Fruit fly (Drosophila melanogaster) whole organism, embryonic: ENCODE data around the gene Mdh2.

Source experiments
- Atf-2 ChIP-seq: fragments of 200-800 bp; sonication (Bioruptor generic); optimal IDR thresholded peaks from 2 replicates; lab custom pipeline; 2016; ENCODE audit warnings: missing biosample characterization, missing genetic modification characterization
- B-H2 ChIP-seq: fragments of 200-800 bp; sonication (Bioruptor generic); optimal IDR thresholded peaks from 2 replicates; lab custom pipeline; 2018; ENCODE audit warnings: missing biosample characterization, mild to moderate bottlenecking, missing genetic modification characterization
- CG10267 ChIP-seq: fragments of 200-800 bp; sonication (Bioruptor generic); optimal IDR thresholded peaks from 2 replicates; lab custom pipeline; 2018; ENCODE audit warnings: missing biosample characterization, mild to moderate bottlenecking, missing genetic modification characterization, moderate library complexity
- CG11398 ChIP-seq: fragments of 200-800 bp; sonication (Bioruptor generic); optimal IDR thresholded peaks from 2 replicates; lab custom pipeline; 2016; ENCODE audit warnings: missing biosample characterization, missing genetic modification characterization
- CG13424 ChIP-seq: fragments of 200-800 bp; sonication (Bioruptor generic); optimal IDR thresholded peaks from 2 replicates; lab custom pipeline; 2019; ENCODE audit warnings: missing biosample characterization, mild to moderate bottlenecking, missing genetic modification characterization, moderate library complexity
- CG13775 ChIP-seq: fragments of 200-800 bp; sonication (Bioruptor generic); optimal IDR thresholded peaks from 3 replicates; lab custom pipeline; 2017; ENCODE audit warnings: missing biosample characterization, mild to moderate bottlenecking, missing genetic modification characterization
- CG14965 ChIP-seq: fragments of 200-800 bp; sonication (Bioruptor generic); optimal IDR thresholded peaks from 2 replicates; lab custom pipeline; 2016; ENCODE audit warnings: missing biosample characterization, missing genetic modification characterization, borderline replicate concordance
- CG15696 ChIP-seq: fragments of 200-800 bp; sonication (Bioruptor generic); optimal IDR thresholded peaks from 2 replicates; lab custom pipeline; 2019; ENCODE audit warnings: missing biosample characterization, mild to moderate bottlenecking, missing genetic modification characterization, moderate library complexity
- CG16815 ChIP-seq: fragments of 200-800 bp; sonication (Bioruptor generic); optimal IDR thresholded peaks from 3 replicates; lab custom pipeline; 2017; ENCODE audit warnings: missing biosample characterization, mild to moderate bottlenecking, missing genetic modification characterization
- CG17186 ChIP-seq: fragments of 200-800 bp; sonication (Bioruptor generic); optimal IDR thresholded peaks from 3 replicates; lab custom pipeline; 2017; ENCODE audit warnings: missing biosample characterization, missing genetic modification reagents, missing genetic modification characterization
- CG17359 ChIP-seq: fragments of 200-800 bp; sonication (Bioruptor generic); optimal IDR thresholded peaks from 3 replicates; lab custom pipeline; 2018; ENCODE audit warnings: missing biosample characterization, mild to moderate bottlenecking, missing genetic modification characterization, moderate library complexity
- CG17568 ChIP-seq: fragments of 200-800 bp; sonication (Bioruptor generic); optimal IDR thresholded peaks from 2 replicates; lab custom pipeline; 2018; ENCODE audit warnings: missing biosample characterization, mild to moderate bottlenecking, missing genetic modification characterization, moderate library complexity
- CG17802 ChIP-seq: fragments of 200-800 bp; sonication (Bioruptor generic); optimal IDR thresholded peaks from 2 replicates; lab custom pipeline; 2018; ENCODE audit warnings: missing biosample characterization, mild to moderate bottlenecking, missing genetic modification characterization, moderate library complexity
- CG2129 ChIP-seq: fragments of 200-800 bp; sonication (Bioruptor generic); IDR thresholded peaks from 2 replicates; pipeline ENCODE4 v1.3.6; 2022; ENCODE audit warnings: missing biosample characterization, missing genetic modification characterization; ENCODE audit not compliant: partially characterized antibody
- CG2889 ChIP-seq: fragments of 200-800 bp; sonication (Bioruptor generic); IDR thresholded peaks from 3 replicates; pipeline ENCODE4 v1.3.6; 2022; ENCODE audit warnings: missing biosample characterization, missing genetic modification characterization
- CG33213 ChIP-seq: fragments of 200-800 bp; sonication (Bioruptor generic); optimal IDR thresholded peaks from 3 replicates; lab custom pipeline; 2016; ENCODE audit warnings: missing biosample characterization, missing genetic modification characterization
- CG4404 ChIP-seq: fragments of 200-800 bp; sonication (Bioruptor generic); IDR thresholded peaks from 2 replicates; pipeline ENCODE4 v1.3.6; 2022; ENCODE audit warnings: missing biosample characterization, missing genetic modification characterization
- CG8924 ChIP-seq: fragments of 200-800 bp; optimal IDR thresholded peaks from 3 replicates; lab custom pipeline; 2019; ENCODE audit warnings: missing biosample characterization, mild to moderate bottlenecking, missing genetic modification characterization, moderate library complexity
- CG9609 ChIP-seq: fragments of 200-800 bp; sonication (Bioruptor generic); optimal IDR thresholded peaks from 3 replicates; lab custom pipeline; 2016; ENCODE audit warnings: missing biosample characterization, missing genetic modification characterization
- CG9817 ChIP-seq: fragments of 200-800 bp; sonication (Bioruptor generic); optimal IDR thresholded peaks from 2 replicates; lab custom pipeline; 2018; ENCODE audit warnings: missing biosample characterization, mild to moderate bottlenecking, missing genetic modification characterization, moderate library complexity
- Dll ChIP-seq: fragments of 200-800 bp; sonication (Bioruptor generic); IDR thresholded peaks from 4 replicates; pipeline ENCODE4 v1.3.6; 2022; ENCODE audit warnings: missing biosample characterization, missing genetic modification characterization; ENCODE audit not compliant: partially characterized antibody
- Drgx ChIP-seq: fragments of 200-800 bp; sonication (Bioruptor generic); IDR thresholded peaks from 2 replicates; pipeline ENCODE4 v1.3.6; 2022; ENCODE audit warnings: missing biosample characterization, missing genetic modification characterization
- Ets97D ChIP-seq: fragments of 200-800 bp; sonication (Bioruptor generic); optimal IDR thresholded peaks from 3 replicates; lab custom pipeline; 2016; ENCODE audit warnings: missing biosample characterization, missing genetic modification characterization
- H15 ChIP-seq: fragments of 200-800 bp; sonication (Bioruptor generic); IDR thresholded peaks from 3 replicates; pipeline ENCODE4 v1.3.6; 2022; ENCODE audit warnings: missing biosample characterization, missing genetic modification characterization
- H2.0 ChIP-seq: fragments of 200-800 bp; sonication (Bioruptor generic); IDR thresholded peaks from 2 replicates; pipeline ENCODE4 v1.3.6; 2022; ENCODE audit warnings: missing biosample characterization, missing genetic modification characterization
- Hmx ChIP-seq: fragments of 200-800 bp; sonication (Bioruptor generic); optimal IDR thresholded peaks from 2 replicates; lab custom pipeline; 2016; ENCODE audit warnings: missing biosample characterization, missing genetic modification characterization
- Myb ChIP-seq: fragments of 200-800 bp; sonication (Bioruptor generic); optimal IDR thresholded peaks from 2 replicates; lab custom pipeline; 2016; ENCODE audit warnings: missing biosample characterization, missing genetic modification characterization
- Oaz ChIP-seq: fragments of 200-800 bp; sonication (Bioruptor generic); IDR thresholded peaks from 2 replicates; pipeline ENCODE4 v1.3.6; 2022; ENCODE audit warnings: missing biosample characterization, missing genetic modification characterization
- Stat92E ChIP-seq, 3 experiments: fragments of >200 bp in 2 of 3; fragments of 200-800 bp in 1 of 3; sonication (Bioruptor generic) in 1 of 3; optimal IDR thresholded peaks; 2 replicates each; lab custom pipeline; 2017 to 2019; ENCODE audit warnings: missing biosample characterization in 3 of 3, missing genetic modification characterization in 3 of 3, mild to moderate bottlenecking in 1 of 3, moderate library complexity in 1 of 3
- TFAM ChIP-seq: fragments of 200-800 bp; sonication (Bioruptor generic); optimal IDR thresholded peaks from 2 replicates; lab custom pipeline; 2017; ENCODE audit warnings: missing biosample characterization, missing genetic modification characterization, inconsistent platforms
- Xrp1 ChIP-seq: fragments of 200-800 bp; sonication (Bioruptor generic); IDR thresholded peaks from 2 replicates; pipeline ENCODE4 v1.3.6; 2022; ENCODE audit warnings: missing biosample characterization, missing genetic modification characterization
- br ChIP-seq: fragments of >200 bp; optimal IDR thresholded peaks from 2 replicates; lab custom pipeline; 2017
- bsh ChIP-seq, 2 experiments: fragments of 200-800 bp; sonication (Bioruptor generic); optimal IDR thresholded peaks; 2 replicates each; lab custom pipeline; 2017 to 2018; ENCODE audit warnings: mild to moderate bottlenecking in 2 of 2, missing biosample characterization in 2 of 2, missing genetic modification characterization in 2 of 2, moderate library complexity in 1 of 2
- crol ChIP-seq: fragments of 200-800 bp; sonication (Bioruptor generic); IDR thresholded peaks from 2 replicates; pipeline ENCODE4 v1.3.6; 2022; ENCODE audit warnings: missing biosample characterization, missing genetic modification characterization
- dpn ChIP-seq, 2 experiments: fragments of 200-800 bp; sonication (Bioruptor generic); optimal IDR thresholded peaks; 3 replicates each; lab custom pipeline; 2016; ENCODE audit warnings: missing biosample characterization in 2 of 2, missing genetic modification characterization in 2 of 2
- fd102C ChIP-seq: fragments of 200-800 bp; sonication (Bioruptor generic); optimal IDR thresholded peaks from 2 replicates; lab custom pipeline; 2018; ENCODE audit warnings: missing biosample characterization, mild to moderate bottlenecking, missing genetic modification characterization, moderate library complexity
- fd96Cb ChIP-seq: fragments of 200-800 bp; sonication (Bioruptor generic); optimal IDR thresholded peaks from 2 replicates; lab custom pipeline; 2018; ENCODE audit warnings: missing biosample characterization, mild to moderate bottlenecking, missing genetic modification characterization, moderate library complexity
- gem ChIP-seq: fragments of 200-800 bp; sonication (Bioruptor generic); optimal IDR thresholded peaks from 2 replicates; lab custom pipeline; 2019; ENCODE audit warnings: missing biosample characterization, mild to moderate bottlenecking, missing genetic modification characterization, moderate library complexity
- grn ChIP-seq: fragments of 200-800 bp; sonication (Bioruptor generic); optimal IDR thresholded peaks from 3 replicates; lab custom pipeline; 2017; ENCODE audit warnings: missing biosample characterization, missing genetic modification characterization
- gsb-n ChIP-seq: fragments of 200-800 bp; sonication (Bioruptor generic); optimal IDR thresholded peaks from 3 replicates; lab custom pipeline; 2018; ENCODE audit warnings: missing biosample characterization, mild to moderate bottlenecking, missing genetic modification characterization
- hkb ChIP-seq, 2 experiments: fragments of 200-800 bp in 1 of 2; fragments of >200 bp in 1 of 2; sonication (Bioruptor generic) in 1 of 2; IDR thresholded peaks in 1 of 2; optimal IDR thresholded peaks in 1 of 2; 2 replicates each; pipeline versions ENCODE4 v1.3.6 to Lab custom; 2017 to 2022; ENCODE audit warnings: missing biosample characterization in 1 of 2, missing genetic modification characterization in 1 of 2
- knrl ChIP-seq: fragments of 200-800 bp; sonication (Bioruptor generic); IDR thresholded peaks from 3 replicates; pipeline ENCODE4 v1.3.6; 2022; ENCODE audit warnings: missing biosample characterization, missing genetic modification characterization; ENCODE audit not compliant: partially characterized antibody
- lbe ChIP-seq: fragments of 200-800 bp; sonication (Bioruptor generic); optimal IDR thresholded peaks from 2 replicates; lab custom pipeline; 2016; ENCODE audit warnings: missing biosample characterization, mild to moderate bottlenecking, missing genetic modification characterization
- lmd ChIP-seq: fragments of 200-800 bp; sonication (Bioruptor generic); IDR thresholded peaks from 2 replicates; pipeline ENCODE4 v1.3.6; 2022; ENCODE audit warnings: missing biosample characterization, missing genetic modification characterization
- nerfin-2 ChIP-seq: fragments of 200-800 bp; sonication (Bioruptor generic); IDR thresholded peaks from 2 replicates; pipeline ENCODE4 v1.3.6; 2022; ENCODE audit warnings: missing biosample characterization, missing genetic modification characterization; ENCODE audit not compliant: partially characterized antibody
- onecut ChIP-seq: fragments of 200-800 bp; sonication (Bioruptor generic); IDR thresholded peaks from 2 replicates; pipeline ENCODE4 v1.3.6; 2022; ENCODE audit warnings: missing biosample characterization, missing genetic modification characterization
- sd ChIP-seq: fragments of 200-800 bp; sonication (Bioruptor generic); optimal IDR thresholded peaks from 3 replicates; lab custom pipeline; 2018; ENCODE audit warnings: missing biosample characterization, mild to moderate bottlenecking, missing genetic modification characterization, moderate library complexity
- toy ChIP-seq: fragments of 200-800 bp; sonication (Bioruptor generic); IDR thresholded peaks from 2 replicates; pipeline ENCODE4 v1.3.6; 2022; ENCODE audit warnings: missing biosample characterization, missing genetic modification characterization
- zf30C ChIP-seq: fragments of 200-800 bp; sonication (Bioruptor generic); optimal IDR thresholded peaks from 3 replicates; lab custom pipeline; 2018; ENCODE audit warnings: missing biosample characterization, mild to moderate bottlenecking, missing genetic modification characterization

The Mdh2 gene

dm6 chr3R:18220211-18220749, 5.9 kb upstream of the Mdh2 start, which contains the start of the genes CG7988 and CG7183 (continued):
- TF ChIP-seq nerfin-2 = no peak
- peak; percentile 97 for TF ChIP-seq CG16815
- TF ChIP-seq Hmx (GFP tag; lab: Kevin White, UChicago) = peak; percentile 95
- TF ChIP-seq H15 (GFP tag; lab: Robert Waterston, UW) = peak; percentile 98
- TF ChIP-seq CG11398 (GFP tag; lab: Kevin White, UChicago) = peak; percentile 84
- peak; percentile 48; the same call in 1 of the 4 replicates for TF ChIP-seq Dll (GFP tag; lab: Robert Waterston, UW)
- TF ChIP-seq CG33213 (GFP tag; lab: Kevin White, UChicago) = peak; percentile 81
- peak; percentile 95 for TF ChIP-seq CG10267 (tag; lab: Kevin White, UChicago)
- TF ChIP-seq Oaz (GFP tag; lab: Robert Waterston, UW) = peak; percentile 95
- peak; percentile 97 for TF ChIP-seq CG15696 (tag; lab: Kevin White, UChicago)
- TF ChIP-seq sd = peak; percentile 99
- no peak for TF ChIP-seq br
- peak in 1 of 3 experiments; percentile 93 for TF ChIP-seq Stat92E (GFP tag; optimal IDR thresholded peaks at IDR 0.05; lab: Kevin White, UChicago)
- TF ChIP-seq CG17186 = peak; percentile 80
- TF ChIP-seq lmd (GFP tag; lab: Robert Waterston, UW) = peak; percentile 99
- peak; percentile 96 for TF ChIP-seq Atf-2 (GFP tag; lab: Kevin White, UChicago)
- peak; percentile 98 for TF ChIP-seq CG4404 (GFP tag; lab: Robert Waterston, UW)
- peak; percentile 91 for TF ChIP-seq lbe (GFP tag; lab: Kevin White, UChicago)
- peak; percentile 43 for TF ChIP-seq CG14965 (GFP tag; lab: Kevin White, UChicago)
- TF ChIP-seq Drgx (GFP tag; lab: Robert Waterston, UW) = peak; percentile 98
- peak; percentile 99 for TF ChIP-seq gsb-n (tag; lab: Kevin White, UChicago)
- no peak for TF ChIP-seq hkb (optimal IDR thresholded peaks at IDR 0.05; lab: Kevin White, UChicago)
- TF ChIP-seq hkb (GFP tag; IDR thresholded peaks at IDR 0.05; lab: Robert Waterston, UW) = peak; percentile 98
- TF ChIP-seq toy = peak; percentile 95
- TF ChIP-seq CG17359 = peak; percentile 98
- TF ChIP-seq fd96Cb (tag; lab: Kevin White, UChicago) = peak; percentile 98
- TF ChIP-seq gem (tag; lab: Kevin White, UChicago) = peak; percentile 100
- no peak for TF ChIP-seq CG17568 (GFP tag; lab: Kevin White, UChicago)
- no peak; the same call in 2 of the 3 replicates for TF ChIP-seq knrl (GFP tag; lab: Robert Waterston, UW)
- TF ChIP-seq CG9817 (tag; lab: Kevin White, UChicago) = peak; percentile 98
- peak; percentile 98 for TF ChIP-seq CG13775 (GFP tag; lab: Kevin White, UChicago)
- TF ChIP-seq zf30C (GFP tag; lab: Kevin White, UChicago) = peak; percentile 99
- TF ChIP-seq grn (GFP tag; lab: Kevin White, UChicago) = no peak
- peak; percentile 95 for TF ChIP-seq fd102C (GFP tag; lab: Kevin White, UChicago)
- peak; percentile 99 for TF ChIP-seq Xrp1
- TF ChIP-seq CG13424 (tag; lab: Kevin White, UChicago) = peak; percentile 99
- peak; percentile 92 for TF ChIP-seq onecut
- TF ChIP-seq B-H2 = peak; percentile 96
- TF ChIP-seq bsh (GFP tag; optimal IDR thresholded peaks at IDR 0.05; lab: Kevin White, UChicago) = peak; percentile 81 to 99
- peak; percentile 81 for TF ChIP-seq Myb
- no peak for TF ChIP-seq CG2129 (GFP tag; lab: Robert Waterston, UW)
- TF ChIP-seq CG2889 = peak; percentile 98
- TF ChIP-seq crol (GFP tag; lab: Robert Waterston, UW) = peak; percentile 72
- TF ChIP-seq H2.0 (GFP tag; lab: Robert Waterston, UW) = peak; percentile 99
- peak; percentile 86 for TF ChIP-seq CG17802 (tag; lab: Kevin White, UChicago)
- peak; percentile 98 for TF ChIP-seq CG8924 (tag; lab: Kevin White, UChicago)
- TF ChIP-seq Ets97D (GFP tag; lab: Kevin White, UChicago) = peak; percentile 83
- peak; percentile 96 to 99 for TF ChIP-seq dpn (GFP tag; optimal IDR thresholded peaks at IDR 0.05; lab: Kevin White, UChicago)
- peak; percentile 66 for TF ChIP-seq TFAM
- TF ChIP-seq CG9609 (GFP tag; lab: Kevin White, UChicago) = peak; percentile 92
